Fruit fly (Drosophila melanogaster) whole organism, larva: Measurements from ENCODE around the gene aop.
A peak's percentile ranks its signal among the peaks of the same experiment; 100 is the strongest.

ENCODE experiments used
- noc ChIP-seq: fragments of 200-800 bp; sonication (Bioruptor generic); optimal IDR thresholded peaks from 3 replicates; lab custom pipeline; 2019; ENCODE audit warnings: missing biosample characterization, mild to moderate bottlenecking, missing genetic modification characterization, moderate library complexity

The aop gene

DNA sequence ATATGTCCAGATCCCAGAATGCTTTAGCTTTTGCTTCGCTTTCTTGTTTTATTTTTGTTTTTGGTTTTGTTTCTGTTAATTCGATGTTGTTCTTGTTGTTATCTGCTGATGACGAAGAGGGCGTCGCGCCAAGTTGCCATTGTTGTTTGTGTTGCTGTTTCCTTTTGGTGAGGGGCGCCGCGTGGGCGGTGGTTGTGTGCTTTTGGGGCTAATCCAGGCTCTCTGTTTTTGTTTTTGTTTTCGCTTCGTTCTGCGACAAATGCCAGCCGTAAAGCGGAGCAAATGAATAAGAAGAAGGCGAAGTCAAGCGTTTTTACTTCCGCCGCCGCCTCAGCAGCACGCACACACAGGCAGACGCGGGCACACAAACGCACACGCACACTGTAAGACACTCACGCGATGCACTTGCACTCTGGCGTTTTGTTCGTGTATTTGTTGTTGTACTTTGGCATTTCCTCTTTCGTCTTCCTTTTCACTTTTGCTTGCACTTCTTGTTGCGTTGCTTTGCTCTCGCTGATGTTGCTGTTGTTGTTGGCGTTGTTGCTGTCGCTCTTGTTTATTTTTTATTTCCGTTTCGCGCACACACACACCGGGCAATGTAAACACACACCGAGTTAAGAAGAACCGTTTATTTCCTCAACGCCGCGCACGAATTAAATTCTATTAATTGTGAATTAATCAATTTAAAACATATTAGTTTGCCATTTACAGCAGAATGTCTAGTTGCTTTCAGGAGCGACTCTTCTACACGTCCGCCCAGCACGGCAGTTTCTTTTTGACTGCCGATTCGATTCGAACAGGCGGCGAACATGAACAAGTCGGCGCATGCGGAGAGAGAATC lies at the start of gene aop:
TSS of gene aop (minus strand) at position 786 of the 841 bp plus-strand sequence.
- TF ChIP-seq noc, result no peak

DNA sequence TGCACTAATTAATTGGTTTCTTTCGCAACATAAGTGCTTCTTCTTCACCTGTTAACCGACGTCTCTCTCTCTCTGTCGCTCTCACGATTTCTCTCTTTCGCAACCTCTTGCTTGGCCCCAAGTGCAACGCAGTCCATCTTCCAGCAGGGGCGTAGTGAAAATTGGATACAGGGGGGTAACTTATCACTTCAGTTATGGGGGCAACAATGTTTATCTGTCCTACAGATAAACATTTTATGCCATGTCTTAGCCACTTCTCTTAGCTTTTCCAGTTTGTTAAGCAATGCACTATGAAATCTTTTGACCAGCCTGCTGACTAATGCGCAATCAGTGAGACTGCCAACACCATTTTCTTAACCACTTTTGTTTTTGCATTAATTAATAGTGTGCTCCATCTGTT lies 48.8 kb upstream of the aop start:
- peak; percentile 12 for TF ChIP-seq noc

DNA sequence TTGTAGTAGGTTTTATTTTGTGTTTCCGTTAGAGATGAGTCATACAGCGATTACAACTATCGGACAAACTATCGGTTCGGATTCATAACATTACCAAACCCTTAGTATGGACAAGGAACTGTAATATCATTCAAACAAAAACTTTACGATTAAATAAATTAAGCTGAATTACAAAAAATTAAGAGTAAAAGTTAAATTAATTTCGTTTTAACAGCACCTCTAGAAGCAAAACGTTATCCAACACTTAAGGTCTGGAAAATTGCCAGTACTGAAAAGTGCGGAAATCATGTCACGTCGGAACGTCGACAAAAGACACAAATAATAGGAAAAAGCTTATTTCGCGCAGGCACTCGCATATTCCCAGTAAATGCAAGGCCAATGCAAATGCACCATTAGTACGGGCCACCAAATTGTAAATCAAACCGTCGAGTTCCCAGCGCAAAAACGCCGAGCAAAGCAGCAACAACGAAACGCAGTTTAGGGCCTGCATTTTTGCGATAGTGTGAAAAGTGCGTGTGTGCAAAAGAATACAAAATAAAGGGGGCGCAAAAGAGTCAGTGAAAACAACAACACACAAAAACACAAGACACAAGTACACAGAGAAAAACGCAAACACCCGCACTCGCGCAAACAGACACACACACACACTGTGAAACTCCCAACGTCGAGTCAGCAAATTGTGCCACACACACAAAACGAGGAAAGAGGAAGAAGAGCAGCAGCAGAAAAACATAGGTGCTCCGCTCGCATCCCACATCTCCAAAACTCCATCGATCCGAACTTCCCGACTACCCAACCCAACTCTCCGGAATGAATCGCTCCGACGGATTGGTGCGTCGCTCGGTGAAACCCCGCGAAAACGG lies 47.9 kb upstream of the aop start, which contains the start of the genes CG15387 and sau:
TSS of gene CG15387 (minus strand) at position 36 of the 863 bp plus-strand sequence.
TSS of gene sau (plus strand) at position 84 of the 863 bp plus-strand sequence.
- peak; percentile 88 for TF ChIP-seq noc

DNA sequence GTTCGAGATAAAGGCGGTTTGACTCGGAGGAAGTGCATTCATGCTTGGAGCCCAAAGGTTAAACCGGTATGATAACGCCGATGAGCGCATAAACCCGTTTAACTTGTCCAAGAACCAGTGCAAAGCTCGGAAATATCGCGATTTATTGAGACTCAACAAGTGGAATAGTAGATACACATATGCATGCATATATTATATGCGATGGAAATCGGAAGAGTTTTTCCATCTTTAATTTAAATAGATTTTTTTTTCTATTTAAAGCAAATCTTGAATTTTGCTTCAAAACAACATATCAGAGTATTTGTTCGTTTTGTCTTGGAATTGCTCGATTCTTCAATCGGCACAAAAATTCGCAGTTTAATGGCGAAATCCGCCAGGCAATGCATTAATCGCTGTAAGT lies 43.8 kb upstream of the aop start:
- no peak for TF ChIP-seq noc

DNA sequence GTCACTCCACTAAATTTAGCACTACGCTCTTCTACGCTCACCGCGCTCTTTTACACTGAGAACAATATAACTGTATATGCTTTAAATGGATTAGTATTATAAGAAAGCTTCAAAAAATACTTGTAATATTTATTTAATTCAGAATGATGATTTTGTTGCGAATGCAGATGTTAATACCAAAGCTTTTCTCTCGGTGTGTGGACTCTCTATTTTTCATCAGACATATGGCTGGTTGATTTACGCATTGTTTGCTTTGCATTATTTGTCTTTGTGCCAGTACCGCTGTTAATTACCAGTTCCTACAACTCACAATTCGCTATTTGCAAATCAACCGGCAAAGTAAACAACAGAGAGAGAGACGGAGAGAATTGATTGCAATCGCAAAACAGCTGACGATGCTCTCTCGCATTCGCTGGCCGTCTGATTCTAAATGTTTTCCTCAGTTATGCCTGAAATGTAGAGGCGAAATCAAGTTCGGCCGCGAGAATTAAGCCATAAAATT lies 43.1 kb upstream of the aop start:
- TF ChIP-seq noc, result peak; percentile 100

DNA sequence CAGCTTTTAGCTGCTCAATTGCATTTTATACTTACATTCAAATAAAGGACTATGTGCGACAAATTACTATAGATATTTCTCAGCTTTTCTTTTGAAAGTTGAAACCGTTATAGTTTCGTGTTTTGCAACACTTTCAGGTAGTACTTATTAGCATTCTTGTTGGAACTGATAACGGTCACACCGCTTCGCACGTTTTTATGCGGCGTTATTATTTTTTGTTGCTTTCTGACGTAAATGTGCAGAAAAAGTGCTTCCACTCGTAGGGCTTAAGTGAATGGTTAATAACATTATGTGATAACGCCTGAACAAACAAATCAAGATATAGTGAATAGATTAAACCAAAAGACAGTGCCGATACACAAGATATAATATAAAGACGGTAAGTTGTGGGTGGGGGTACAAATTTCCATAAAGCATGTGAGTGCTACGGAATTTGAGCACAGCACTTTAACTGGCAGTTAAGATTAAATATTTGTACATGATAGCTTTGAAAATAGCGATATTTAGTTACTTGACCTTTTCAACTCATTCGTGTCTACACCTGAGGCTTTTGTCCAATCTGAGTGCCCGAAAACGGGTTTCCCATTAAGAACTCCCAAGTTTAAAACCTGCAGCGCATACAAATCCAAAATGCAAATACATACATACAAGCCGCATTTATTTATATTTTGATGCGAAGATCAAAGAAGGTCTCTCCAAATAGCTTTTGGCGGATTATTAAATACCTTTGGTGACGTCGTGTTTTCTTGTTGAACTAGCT lies 42.2 kb upstream of the aop start, which contains the start of gene papi:
TSS of gene papi (plus strand) at position 176 of the 760 bp plus-strand sequence.
- TF ChIP-seq noc, result peak; percentile 41

DNA sequence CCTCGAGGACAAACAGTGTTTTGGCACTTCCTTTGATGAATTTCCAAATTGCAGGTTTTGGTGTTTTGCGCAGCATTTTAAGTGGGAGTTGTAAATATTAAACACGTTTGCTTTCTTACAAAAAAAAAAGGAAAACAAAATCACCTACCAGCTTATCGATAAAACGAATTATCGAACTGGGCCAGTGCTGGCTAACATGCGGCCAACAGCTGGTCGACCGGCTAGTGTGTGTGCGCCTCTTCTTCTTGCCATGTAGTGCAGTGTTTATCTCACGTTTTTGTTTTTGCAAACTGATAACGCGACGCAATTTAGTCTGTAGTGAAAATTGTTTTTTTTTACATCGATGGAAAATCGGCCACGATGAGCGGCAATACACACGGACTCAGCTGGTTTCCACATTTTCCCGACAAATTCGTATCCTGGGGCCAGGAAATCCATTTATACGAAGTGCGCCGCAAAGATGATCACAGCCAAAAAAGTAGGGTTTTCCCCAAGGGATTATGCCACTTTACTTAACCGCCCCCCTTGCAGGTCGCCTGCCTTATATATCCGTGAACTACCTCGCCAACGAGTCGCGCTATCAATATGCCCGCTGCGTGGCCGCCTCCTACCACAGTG lies 38.6 kb upstream of the aop start, which contains the start of the genes CG15386, CG42371 and mio:
TSS of gene CG15386 (minus strand) at position 180 of the 618 bp plus-strand sequence.
TSS of gene CG42371 (minus strand) at position 180 of the 618 bp plus-strand sequence.
TSS of gene mio (plus strand) at position 224 of the 618 bp plus-strand sequence.
- peak; percentile 19 for TF ChIP-seq noc

DNA sequence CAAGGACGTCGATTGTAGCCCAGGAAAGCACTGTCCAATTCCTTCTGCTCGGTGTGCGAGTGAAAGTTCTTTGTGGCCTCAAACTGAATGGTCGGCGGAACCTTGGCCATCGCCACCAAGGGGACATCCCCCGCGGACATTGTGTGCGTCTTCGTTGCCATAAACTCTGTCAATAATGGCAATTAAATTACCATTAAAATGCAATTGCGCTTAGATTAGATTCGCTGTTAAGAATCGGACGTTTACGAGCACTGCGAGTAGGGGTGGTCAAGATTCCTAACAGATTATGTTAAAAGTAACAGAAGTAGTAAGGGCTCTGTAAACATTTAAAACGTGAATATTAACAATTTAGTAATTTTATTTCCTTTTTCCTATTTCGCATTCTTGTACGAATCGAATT lies 37.5 kb upstream of the aop start, which contains the start of gene daed:
TSS of gene daed (minus strand) at position 247 of the 400 bp plus-strand sequence.
- no peak for TF ChIP-seq noc

DNA sequence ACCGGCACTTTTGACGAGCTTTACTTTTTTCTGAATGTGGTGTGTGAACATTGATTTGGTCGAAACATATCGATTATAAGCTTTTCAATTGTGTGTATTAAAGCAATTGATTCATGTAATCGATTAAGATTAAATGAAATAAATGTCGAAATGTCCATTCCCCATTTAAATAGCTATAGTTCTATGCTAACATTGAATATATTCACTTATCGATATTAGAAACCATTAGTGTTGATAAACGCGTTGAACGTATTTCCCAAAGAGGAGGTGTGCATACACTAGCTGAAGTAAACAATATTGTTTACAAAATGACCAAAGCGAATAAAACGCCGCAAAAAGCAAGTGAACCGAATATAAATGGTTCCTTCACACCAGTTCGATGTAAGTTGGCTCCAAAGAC lies 35.5 kb upstream of the aop start, which contains the start of the genes Uch and CG34174:
TSS of gene Uch (minus strand) at position 208 of the 400 bp plus-strand sequence.
TSS of gene CG34174 (plus strand) at position 263 of the 400 bp plus-strand sequence.
- peak; percentile 5 for TF ChIP-seq noc

DNA sequence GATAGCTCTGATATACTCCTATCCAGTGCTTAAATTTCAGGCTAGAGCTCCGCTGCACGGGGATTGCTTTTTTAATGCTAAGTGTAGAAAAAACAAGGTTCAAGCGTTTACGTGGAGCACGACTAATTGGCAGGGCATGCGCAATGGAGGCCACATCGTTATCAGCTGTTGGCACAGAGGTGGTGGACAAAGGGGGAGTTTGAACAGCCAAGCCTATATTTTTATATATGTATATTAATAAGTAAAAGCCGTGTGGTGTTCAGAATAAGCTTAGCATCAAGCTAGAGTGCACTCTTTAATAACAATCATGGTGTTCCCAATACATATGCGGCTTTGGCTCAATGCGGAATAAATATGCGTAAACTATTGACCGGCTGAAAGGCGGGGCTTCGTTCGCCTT lies 33.9 kb upstream of the aop start, which contains the start of gene CG15385:
TSS of gene CG15385 (minus strand) at position 94 of the 400 bp plus-strand sequence.
- no peak for TF ChIP-seq noc

DNA sequence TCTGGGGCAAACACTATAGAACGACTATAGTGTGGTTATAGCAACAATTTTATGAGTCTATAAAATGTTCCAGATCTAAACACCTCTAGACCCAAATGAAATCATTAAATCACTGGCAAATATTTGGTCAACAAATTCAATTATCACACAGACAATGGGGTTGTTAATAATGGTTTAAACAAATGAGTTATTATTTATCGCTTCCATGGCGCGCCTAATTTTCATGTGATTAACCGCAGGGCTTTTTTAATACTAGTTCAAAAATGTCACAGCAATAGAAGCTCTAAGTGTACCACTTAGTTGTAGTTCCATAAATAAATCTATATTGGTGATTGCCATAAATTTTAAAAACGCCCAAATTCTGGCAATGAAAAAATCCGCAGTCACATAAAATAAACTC lies 30.4 kb upstream of the aop start, which contains the start of gene CG33124:
TSS of gene CG33124 (minus strand) at position 101 of the 400 bp plus-strand sequence.
- TF ChIP-seq noc, result no peak

DNA sequence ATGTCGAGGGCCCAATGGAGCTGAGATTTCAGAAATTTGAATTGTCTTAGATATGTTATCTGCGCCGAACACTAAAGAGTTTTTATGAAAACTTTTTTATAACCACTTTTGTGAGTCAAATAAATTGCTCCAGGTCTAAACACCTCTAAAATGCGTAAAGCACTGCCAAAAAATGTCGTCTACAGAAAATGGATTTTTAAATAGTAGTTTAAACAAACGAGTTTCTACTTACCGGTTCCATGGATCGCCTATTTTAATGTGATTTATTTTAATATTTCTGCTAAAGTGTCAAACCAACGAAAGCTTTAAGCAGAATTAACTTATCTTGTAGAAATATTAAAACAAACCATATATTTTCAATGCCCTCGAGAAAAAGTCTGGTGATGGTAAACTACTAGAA lies 27.5 kb upstream of the aop start, which contains the start of gene CG31668:
TSS of gene CG31668 (minus strand) at position 101 of the 400 bp plus-strand sequence.
- no peak for TF ChIP-seq noc

DNA sequence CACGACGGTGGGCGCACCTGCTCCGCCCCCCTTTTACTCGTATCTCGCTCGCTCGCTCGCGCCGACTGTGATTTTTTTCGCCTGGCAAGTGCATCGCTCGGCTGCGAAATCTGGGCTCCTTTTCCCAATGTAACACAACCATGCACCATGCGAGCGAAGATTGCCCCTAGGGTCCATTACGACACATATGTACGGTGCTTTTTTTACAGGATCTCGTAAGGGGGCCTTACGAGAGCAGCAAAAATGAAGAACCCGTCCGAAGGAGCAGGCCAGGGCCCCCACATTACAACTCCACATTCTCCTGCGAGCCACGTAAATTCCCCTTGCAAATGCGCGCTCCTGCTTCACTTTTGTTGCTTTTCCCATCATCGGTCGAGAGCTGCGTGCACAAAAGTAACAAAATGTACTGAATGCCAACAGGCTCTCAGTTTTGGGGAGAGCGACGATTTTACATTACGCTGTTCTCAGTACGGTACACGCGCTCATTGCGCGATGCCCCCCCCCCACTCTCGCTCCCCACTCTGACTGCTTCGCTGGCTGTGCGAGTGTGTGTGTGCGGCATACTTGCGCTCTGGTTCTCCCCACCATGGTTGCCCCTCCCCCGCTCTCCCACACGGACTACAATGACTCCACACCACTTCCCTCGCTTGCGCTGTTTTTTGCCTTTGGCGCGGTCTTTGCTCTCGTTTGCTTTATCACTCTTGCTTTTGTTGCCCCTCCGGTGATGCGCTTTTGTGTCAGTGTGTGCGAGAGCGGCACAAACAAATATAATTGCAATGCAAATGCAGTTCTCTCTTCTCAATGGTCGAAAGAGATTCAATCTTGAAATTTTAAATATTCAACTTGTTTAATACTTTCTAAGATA lies 24.5 kb upstream of the aop start:
- no peak for TF ChIP-seq noc
